Worm (Caenorhabditis elegans) whole organism, L1 larva: Measurements from ENCODE around the gene W07G1.7.

ENCODE experiments used
- C04F5.9 ChIP-seq: sonication (generic microtip); optimal IDR thresholded peaks from 2 replicates; lab custom pipeline; 2016; ENCODE audit warnings: missing genetic modification characterization, missing compliant biosample characterization
- C16A3.4 ChIP-seq: fragments of 150-350 bp; optimal IDR thresholded peaks from 2 replicates; lab custom pipeline; 2014; ENCODE audit warnings: missing biosample characterization, missing genetic modification characterization
- F16B12.6 ChIP-seq: fragments of 150-350 bp; optimal IDR thresholded peaks from 2 replicates; lab custom pipeline; 2014; ENCODE audit warnings: missing biosample characterization, missing genetic modification characterization
- Y116A8C.19 ChIP-seq: sonication (generic microtip); optimal IDR thresholded peaks from 2 replicates; lab custom pipeline; 2016; ENCODE audit warnings: missing compliant biosample characterization, missing genetic modification characterization, borderline replicate concordance
- aly-2 ChIP-seq: fragments of 150-350 bp; optimal IDR thresholded peaks from 2 replicates; lab custom pipeline; 2014; ENCODE audit warnings: missing biosample characterization, missing genetic modification characterization
- ceh-63 ChIP-seq: fragments of 200-800 bp; sonication (Bioruptor generic); optimal IDR thresholded peaks from 2 replicates; lab custom pipeline; 2018; ENCODE audit warnings: mild to moderate bottlenecking, missing genetic modification characterization, missing compliant biosample characterization
- ceh-8 ChIP-seq: fragments of 200-800 bp; sonication (Bioruptor generic); optimal IDR thresholded peaks from 2 replicates; lab custom pipeline; 2018; ENCODE audit warnings: mild to moderate bottlenecking, missing genetic modification characterization, moderate library complexity, missing compliant biosample characterization
- ceh-88 ChIP-seq: fragments of 200-800 bp; sonication (Bioruptor generic); IDR thresholded peaks from 2 replicates; pipeline ENCODE4 v1.3.6; 2022; ENCODE audit warnings: missing genetic modification characterization, missing compliant biosample characterization
- ceh-90 ChIP-seq: sonication (generic microtip); optimal IDR thresholded peaks from 2 replicates; lab custom pipeline; 2016; ENCODE audit warnings: missing genetic modification characterization, missing compliant biosample characterization
- ces-1 ChIP-seq: fragments of 150-350 bp; optimal IDR thresholded peaks from 2 replicates; lab custom pipeline; 2014; ENCODE audit warnings: missing biosample characterization, missing genetic modification reagents, missing genetic modification characterization
- dpl-1 ChIP-seq, 3 experiments: fragments of 150-350 bp in 2 of 3; sonication (generic microtip) in 1 of 3; optimal IDR thresholded peaks; 2 replicates each; lab custom pipeline; 2014 to 2017; ENCODE audit warnings: missing biosample characterization in 3 of 3, missing genetic modification characterization in 3 of 3, missing genetic modification reagents in 3 of 3
- dsc-1 ChIP-seq: sonication (generic microtip); optimal IDR thresholded peaks from 2 replicates; lab custom pipeline; 2016; ENCODE audit warnings: mild to moderate bottlenecking, missing genetic modification characterization, missing compliant biosample characterization
- egl-13 ChIP-seq: sonication (generic microtip); optimal IDR thresholded peaks from 2 replicates; lab custom pipeline; 2016; ENCODE audit warnings: missing genotype, missing genetic modification reagents, missing genetic modification characterization, missing compliant biosample characterization
- elt-2 ChIP-seq: sonication (generic microtip); optimal IDR thresholded peaks from 2 replicates; lab custom pipeline; 2016; ENCODE audit warnings: missing genetic modification characterization, mild to moderate bottlenecking, inconsistent platforms, missing compliant biosample characterization, missing genetic modification reagents
- fkh-8 ChIP-seq: sonication (generic microtip); optimal IDR thresholded peaks from 2 replicates; lab custom pipeline; 2016; ENCODE audit warnings: mild to moderate bottlenecking, missing genetic modification characterization, missing compliant biosample characterization
- grh-1 ChIP-seq: fragments of 200-800 bp; sonication (Bioruptor generic); IDR thresholded peaks from 2 replicates; pipeline ENCODE4 v1.3.6; 2022; ENCODE audit warnings: missing genetic modification reagents, missing genetic modification characterization, missing compliant biosample characterization
- hlh-4 ChIP-seq: sonication (generic microtip); optimal IDR thresholded peaks from 2 replicates; lab custom pipeline; 2016; ENCODE audit warnings: mild to moderate bottlenecking, missing genetic modification characterization, missing compliant biosample characterization
- jun-1 ChIP-seq: fragments of 150-350 bp; optimal IDR thresholded peaks from 2 replicates; lab custom pipeline; 2014; ENCODE audit warnings: missing biosample characterization, missing genetic modification reagents, missing genetic modification characterization
- lin-13 ChIP-seq: fragments of 150-350 bp; optimal IDR thresholded peaks from 2 replicates; lab custom pipeline; 2014; ENCODE audit warnings: missing biosample characterization, missing genetic modification reagents, missing genetic modification characterization
- lin-15B ChIP-seq: fragments of 150-350 bp; sonication (generic microtip); optimal IDR thresholded peaks from 3 replicates; lab custom pipeline; 2014; ENCODE audit warnings: missing biosample characterization, missing genetic modification characterization
- lin-39 ChIP-seq: fragments of 150-350 bp; optimal IDR thresholded peaks from 2 replicates; lab custom pipeline; 2014; ENCODE audit warnings: missing biosample characterization, missing genetic modification reagents, missing genetic modification characterization
- nhr-20 ChIP-seq: sonication (generic microtip); optimal IDR thresholded peaks from 2 replicates; lab custom pipeline; 2016; ENCODE audit warnings: mild to moderate bottlenecking, missing genetic modification characterization, missing compliant biosample characterization
- nhr-85 ChIP-seq: sonication (generic microtip); peaks from one replicate; lab custom pipeline; 2016; ENCODE audit warnings: missing genetic modification characterization, inconsistent platforms, missing compliant biosample characterization
- pag-3 ChIP-seq: sonication (generic microtip); optimal IDR thresholded peaks from 2 replicates; lab custom pipeline; 2017; ENCODE audit warnings: missing genetic modification characterization, mild to moderate bottlenecking, missing compliant biosample characterization, antibody characterized with exemption, borderline replicate concordance; ENCODE audit not compliant: insufficient read depth
- snu-23 ChIP-seq: sonication (generic microtip); optimal IDR thresholded peaks from 2 replicates; lab custom pipeline; 2016; ENCODE audit warnings: missing genetic modification characterization, missing compliant biosample characterization
- tbx-2 ChIP-seq: sonication (generic microtip); optimal IDR thresholded peaks from 2 replicates; lab custom pipeline; 2016; ENCODE audit warnings: missing genetic modification characterization, missing compliant biosample characterization
- tlp-1 ChIP-seq: fragments of 150-350 bp; optimal IDR thresholded peaks from 2 replicates; lab custom pipeline; 2014; ENCODE audit warnings: missing biosample characterization, missing genetic modification characterization
- unc-130 ChIP-seq: fragments of 150-350 bp; optimal IDR thresholded peaks from 2 replicates; lab custom pipeline; 2017; ENCODE audit warnings: missing biosample characterization, missing genetic modification characterization, inconsistent platforms
- unc-30 ChIP-seq: sonication (generic microtip); optimal IDR thresholded peaks from 2 replicates; lab custom pipeline; 2017; ENCODE audit warnings: missing biosample characterization, missing genetic modification characterization
- unc-62 ChIP-seq: fragments of 150-350 bp; optimal IDR thresholded peaks from 2 replicates; lab custom pipeline; 2014; ENCODE audit warnings: missing biosample characterization, missing genetic modification reagents, missing genetic modification characterization
- unc-86 ChIP-seq: sonication (generic microtip); optimal IDR thresholded peaks from 2 replicates; lab custom pipeline; 2016; ENCODE audit warnings: missing genetic modification characterization, missing compliant biosample characterization
- unc-98 ChIP-seq: fragments of 200-800 bp; sonication (Bioruptor generic); IDR thresholded peaks from 2 replicates; pipeline ENCODE4 v1.3.6; 2022; ENCODE audit warnings: missing genetic modification characterization, missing compliant biosample characterization
- zip-4 ChIP-seq: fragments of 200-800 bp; sonication (Bioruptor generic); optimal IDR thresholded peaks from 2 replicates; lab custom pipeline; 2018; ENCODE audit warnings: mild to moderate bottlenecking, missing genetic modification characterization, moderate library complexity, missing compliant biosample characterization
- ztf-4 ChIP-seq: fragments of 150-350 bp; optimal IDR thresholded peaks from 2 replicates; lab custom pipeline; 2014; ENCODE audit warnings: missing biosample characterization, missing genetic modification characterization

Gene W07G1.7

ce11 chrII:13951986-13952385 is 14.2 kb downstream of the W07G1.7 start:
- TF ChIP-seq lin-15B (tag; lab: Kevin White, UChicago) (no peak), dpl-1 (GFP tag; optimal IDR thresholded peaks at IDR 0.05; lab: Kevin White, UChicago) (no peak), unc-98 (no peak), ceh-63 (no peak), C04F5.9 (tag; lab: Kevin White, UChicago) (no peak), pag-3 (tag; lab: Kevin White, UChicago) (no peak), tbx-2 (tag; lab: Kevin White, UChicago) (no peak), ceh-8 (GFP tag; lab: Kevin White, UChicago) (no peak), nhr-85 (no peak), dsc-1 (tag; lab: Kevin White, UChicago) (no peak), ztf-4 (no peak), unc-30 (tag; lab: Kevin White, UChicago) (no peak), ceh-90 (tag; lab: Kevin White, UChicago) (no peak)

- TF ChIP-seq zip-4 (no peak), nhr-85 (peak; percentile 20), elt-2 (peak; percentile 26), dsc-1 (tag; lab: Kevin White, UChicago) (no peak)
These were observed 16.9 kb downstream of the W07G1.7 start, which contains the start of gene sre-44 for ce11 chrII:13949290-13949689. sre-44 (plus strand) TSS chrII:13949590.

- TF ChIP-seq elt-2 (peak; percentile 44), snu-23 (GFP tag; lab: Kevin White, UChicago) (no peak)
These were observed 20.6 kb downstream of the W07G1.7 start for ce11 chrII:13945527-13945926.

- no peak for TF ChIP-seq nhr-85
- no peak for TF ChIP-seq F16B12.6 (tag; lab: Kevin White, UChicago)
- no peak for TF ChIP-seq lin-13
- no peak for TF ChIP-seq grh-1 (GFP tag; lab: Robert Waterston, UW)
- no peak for TF ChIP-seq hlh-4
- no peak for TF ChIP-seq Y116A8C.19 (tag; lab: Kevin White, UChicago)
- no peak for TF ChIP-seq aly-2 (tag; lab: Kevin White, UChicago)
- no peak for TF ChIP-seq ceh-88 (GFP tag; lab: Robert Waterston, UW)
- TF ChIP-seq fkh-8 (tag; lab: Kevin White, UChicago) = no peak
- no peak for TF ChIP-seq egl-13
- no peak for TF ChIP-seq ces-1 (GFP tag; lab: Kevin White, UChicago)
- TF ChIP-seq dsc-1 (tag; lab: Kevin White, UChicago) = no peak
- TF ChIP-seq unc-86 (tag; lab: Kevin White, UChicago) = no peak
- TF ChIP-seq, all 84 proteins: peak for 0
These were observed 26.6 kb downstream of the W07G1.7 start, which contains the start of gene W07G1.1 for ce11 chrII:13939531-13939930. W07G1.1 (minus strand) TSS chrII:13939631.

ce11 chrII:13938290-13938689 is 27.9 kb downstream of the W07G1.7 start:
- TF ChIP-seq tlp-1 = no peak
- no peak for TF ChIP-seq unc-62 (GFP tag; lab: Kevin White, UChicago)
- TF ChIP-seq Y116A8C.19 (tag; lab: Kevin White, UChicago) = no peak
- TF ChIP-seq aly-2 (tag; lab: Kevin White, UChicago) = no peak
- no peak for TF ChIP-seq tbx-2 (tag; lab: Kevin White, UChicago)
- TF ChIP-seq dsc-1 (tag; lab: Kevin White, UChicago) = no peak
- no peak for TF ChIP-seq lin-13
- no peak for TF ChIP-seq C16A3.4 (tag; lab: Kevin White, UChicago)
- no peak for TF ChIP-seq unc-130 (tag; lab: Kevin White, UChicago)
- TF ChIP-seq ces-1 (GFP tag; lab: Kevin White, UChicago) = no peak
- TF ChIP-seq zip-4 = no peak
- no peak for TF ChIP-seq lin-39 (tag; lab: Kevin White, UChicago)
- no peak for TF ChIP-seq unc-98
- TF ChIP-seq nhr-20 (tag; lab: Kevin White, UChicago) = no peak
- no peak for TF ChIP-seq dpl-1 (GFP tag; optimal IDR thresholded peaks at IDR 0.05; lab: Kevin White, UChicago)
- TF ChIP-seq egl-13 = no peak
- TF ChIP-seq jun-1 (tag; lab: Kevin White, UChicago) = no peak
- no peak for TF ChIP-seq nhr-85
- TF ChIP-seq, all 84 proteins: peak for 0
